Fruit fly (Drosophila melanogaster) whole organism, pupa: Measurements from ENCODE around the gene CG12010.

ENCODE experiments used
- CG13204 ChIP-seq: fragments of 200-800 bp; sonication (Bioruptor generic); optimal IDR thresholded peaks from 2 replicates; lab custom pipeline; 2018; ENCODE audit warnings: missing biosample characterization, mild to moderate bottlenecking, missing genetic modification characterization, moderate library complexity
- CG14655 ChIP-seq: fragments of 200-800 bp; sonication (Bioruptor generic); optimal IDR thresholded peaks from 3 replicates; lab custom pipeline; 2017; ENCODE audit warnings: mild to moderate bottlenecking, missing biosample characterization, missing genetic modification reagents, missing genetic modification characterization
- CG32121 ChIP-seq: fragments of 200-800 bp; sonication (Bioruptor generic); IDR thresholded peaks from 2 replicates; pipeline ENCODE4 v1.3.6; 2022; ENCODE audit warnings: missing biosample characterization, missing genetic modification characterization
- CG8159 ChIP-seq: fragments of 200-800 bp; sonication (Bioruptor generic); optimal IDR thresholded peaks from 3 replicates; lab custom pipeline; 2018; ENCODE audit warnings: missing biosample characterization, mild to moderate bottlenecking, missing genetic modification characterization, moderate library complexity
- CG8301 ChIP-seq: fragments of 200-800 bp; sonication (Bioruptor generic); optimal IDR thresholded peaks from 2 replicates; lab custom pipeline; 2018; ENCODE audit warnings: missing biosample characterization, mild to moderate bottlenecking, missing genetic modification characterization
- EcR ChIP-seq: fragments of 200-800 bp; sonication (Bioruptor generic); optimal IDR thresholded peaks from 3 replicates; lab custom pipeline; 2019; ENCODE audit warnings: missing biosample characterization, missing genetic modification characterization, mild to moderate bottlenecking, moderate library complexity, missing genetic modification reagents
- Ets98B ChIP-seq: fragments of 200-800 bp; sonication (Bioruptor generic); IDR thresholded peaks from 2 replicates; pipeline ENCODE4 v1.3.6; 2022; ENCODE audit warnings: missing biosample characterization, missing genetic modification characterization
- Snoo ChIP-seq: fragments of 200-800 bp; sonication (Bioruptor generic); optimal IDR thresholded peaks from 3 replicates; lab custom pipeline; 2017; ENCODE audit warnings: missing biosample characterization, mild to moderate bottlenecking, missing genetic modification characterization, inconsistent platforms

DNA sequence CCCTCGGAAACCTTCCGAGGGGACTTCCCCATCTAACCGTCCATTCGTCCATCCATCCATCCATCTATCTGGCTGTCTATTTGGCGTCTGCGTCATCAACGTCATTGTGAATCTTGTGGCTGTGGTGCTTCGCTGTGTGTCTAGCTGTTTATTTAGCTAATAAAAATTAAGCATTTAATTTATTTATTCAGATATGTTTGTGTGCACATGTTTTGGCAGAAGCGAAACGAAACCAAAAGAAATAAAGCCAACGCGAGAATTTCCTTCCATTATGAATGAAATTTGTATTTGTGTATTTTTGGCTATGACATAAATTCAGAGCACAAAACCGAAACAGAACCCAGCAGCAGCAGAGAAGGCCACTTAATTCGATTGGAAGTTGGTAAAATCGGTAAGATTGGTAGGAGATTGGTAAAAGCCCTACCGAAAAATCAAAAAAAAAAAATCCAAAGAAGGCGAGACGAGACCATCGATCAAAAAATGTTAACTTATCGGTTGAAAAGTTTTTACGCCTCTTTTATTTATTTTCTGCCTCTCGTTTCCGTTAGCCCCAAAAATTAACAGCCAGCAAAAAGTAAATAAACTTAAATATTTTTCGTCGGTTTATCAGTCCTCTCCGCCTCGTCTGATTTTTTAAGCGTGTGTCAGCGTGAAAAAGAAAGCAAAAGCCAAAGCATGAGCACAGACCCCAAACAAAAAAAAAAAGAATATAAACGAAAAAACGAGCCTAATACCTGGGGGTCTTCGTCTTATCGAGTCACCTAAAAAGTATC lies 40.9 kb downstream of the CG12010 start:
- TF ChIP-seq CG14655 (GFP tag; lab: Kevin White, UChicago) (no peak), CG13204 (GFP tag; lab: Kevin White, UChicago) (no peak), CG8159 (tag; lab: Kevin White, UChicago) (no peak), Ets98B (GFP tag; lab: Robert Waterston, UW) (no peak), EcR (GFP tag; lab: Kevin White, UChicago) (no peak), Snoo (tag; lab: Kevin White, UChicago) (no peak), CG8301 (tag; lab: Kevin White, UChicago) (no peak), CG32121 (GFP tag; lab: Robert Waterston, UW) (no peak)
